Worm (Caenorhabditis elegans): ENCODE data around the gene Y46G5A.14.
A peak's percentile ranks its signal among the peaks of the same experiment; 100 is the strongest.

The Y46G5A.14 gene

DNA sequence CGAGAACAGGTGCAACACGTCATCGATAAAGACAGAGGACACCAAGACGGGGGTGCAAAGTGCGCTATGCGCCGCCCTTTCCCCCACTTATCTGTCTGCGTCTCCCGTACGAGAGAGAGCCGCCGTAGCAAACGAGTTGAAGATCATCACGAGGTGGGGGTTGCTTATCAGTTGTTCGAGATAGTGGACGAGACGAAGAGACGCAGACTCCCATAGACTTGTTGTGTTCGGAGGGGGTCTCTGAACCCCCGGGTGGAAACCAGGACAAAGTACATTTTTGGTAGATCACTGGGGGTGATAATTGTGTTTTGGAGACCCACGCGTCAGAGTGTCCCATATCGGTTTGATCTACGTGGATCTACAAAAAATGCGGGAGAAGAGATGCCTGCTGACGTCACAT, 24.3 kb downstream of the Y46G5A.14 start (continued):
- peak; percentile 56 for TF ChIP-seq F52B5.7 (tag; optimal IDR thresholded peaks at IDR 0.05)
- peak; percentile 89 for TF ChIP-seq ztf-26 (tag; optimal IDR thresholded peaks at IDR 0.05)
- TF ChIP-seq madf-8 (GFP tag; conservative IDR thresholded peaks at IDR 0.05), result no peak
- peak; percentile 91 for TF ChIP-seq atf-7 (tag; optimal IDR thresholded peaks at IDR 0.05)
- TF ChIP-seq nfyb-1 (GFP tag; IDR thresholded peaks at IDR 0.05), result peak; percentile 82
- no peak for TF ChIP-seq mes-4 (tag; optimal IDR thresholded peaks at IDR 0.05)
- no peak; the same call in 1 of the 2 replicates for TF ChIP-seq madf-6 (GFP tag; IDR thresholded peaks at IDR 0.05)
- TF ChIP-seq tbp1 (GFP tag; optimal IDR thresholded peaks at IDR 0.05), result peak; percentile 67
- peak; percentile 32 for TF ChIP-seq athp-1 (tag; optimal IDR thresholded peaks at IDR 0.05)
- 0 out of 2 replicates have a peak, but pooled peaks have one; percentile 24 for TF ChIP-seq Y56A3A.18 (GFP tag; IDR thresholded peaks at IDR 0.05)
- peak; percentile 87 for TF ChIP-seq egl-44 (GFP tag; IDR thresholded peaks at IDR 0.05)
- peak; percentile 76 for TF ChIP-seq C06A6.2 (GFP tag; conservative IDR thresholded peaks at IDR 0.05)
- peak; percentile 83 for TF ChIP-seq tlf-1 (GFP tag; optimal IDR thresholded peaks at IDR 0.05)
- peak; percentile 92 for TF ChIP-seq ets-4 (GFP tag; optimal IDR thresholded peaks at IDR 0.05)
- TF ChIP-seq dpff-1 (tag; optimal IDR thresholded peaks at IDR 0.05), result no peak
- no peak for TF ChIP-seq efl-1 (GFP tag; optimal IDR thresholded peaks at IDR 0.05)
- 0 out of 2 replicates have a peak, but pooled peaks have one; percentile 22 for TF ChIP-seq ceh-58 (GFP tag; IDR thresholded peaks at IDR 0.05)
- TF ChIP-seq chd-7 (tag; optimal IDR thresholded peaks at IDR 0.05), result peak; percentile 84
- peak; percentile 90 for TF ChIP-seq nhr-80 (tag; optimal IDR thresholded peaks at IDR 0.05)
- TF ChIP-seq ZK185.1 (tag; optimal IDR thresholded peaks at IDR 0.05; ENCODE audit: poor library complexity, severe bottlenecking), result no peak
- TF ChIP-seq madf-3 (GFP tag; IDR thresholded peaks at IDR 0.05), result 0 out of 2 replicates have a peak, but pooled peaks have one; percentile 5
- TF ChIP-seq gei-17 (GFP tag; optimal IDR thresholded peaks at IDR 0.05), result peak; percentile 65
- TF ChIP-seq dox-1 (GFP tag; IDR thresholded peaks at IDR 0.05), result peak; percentile 89

DNA sequence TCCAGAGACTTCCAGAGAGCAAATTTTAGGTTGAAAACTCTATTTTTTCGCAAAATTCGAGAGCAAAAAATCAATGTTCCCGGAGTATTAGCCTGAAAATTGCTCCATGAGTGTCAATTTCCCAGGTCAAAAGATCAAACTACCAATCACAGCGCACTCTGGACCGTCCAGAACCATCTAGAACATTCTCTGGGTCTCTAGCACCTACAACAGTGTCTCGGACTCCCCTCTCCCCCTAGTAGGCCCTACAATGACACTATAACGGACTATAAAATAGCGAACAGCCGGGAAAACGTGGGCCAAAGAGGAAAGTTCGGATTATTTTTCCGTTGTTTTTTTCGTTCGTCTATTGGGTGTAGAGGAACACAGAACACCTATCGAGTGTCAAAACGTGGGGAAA, 24.9 kb downstream of the Y46G5A.14 start:
- TF ChIP-seq nhr-27 (tag; optimal IDR thresholded peaks at IDR 0.05) (no peak), hsf-1 (GFP tag; IDR thresholded peaks at IDR 0.05) (peak; percentile 79)

DNA sequence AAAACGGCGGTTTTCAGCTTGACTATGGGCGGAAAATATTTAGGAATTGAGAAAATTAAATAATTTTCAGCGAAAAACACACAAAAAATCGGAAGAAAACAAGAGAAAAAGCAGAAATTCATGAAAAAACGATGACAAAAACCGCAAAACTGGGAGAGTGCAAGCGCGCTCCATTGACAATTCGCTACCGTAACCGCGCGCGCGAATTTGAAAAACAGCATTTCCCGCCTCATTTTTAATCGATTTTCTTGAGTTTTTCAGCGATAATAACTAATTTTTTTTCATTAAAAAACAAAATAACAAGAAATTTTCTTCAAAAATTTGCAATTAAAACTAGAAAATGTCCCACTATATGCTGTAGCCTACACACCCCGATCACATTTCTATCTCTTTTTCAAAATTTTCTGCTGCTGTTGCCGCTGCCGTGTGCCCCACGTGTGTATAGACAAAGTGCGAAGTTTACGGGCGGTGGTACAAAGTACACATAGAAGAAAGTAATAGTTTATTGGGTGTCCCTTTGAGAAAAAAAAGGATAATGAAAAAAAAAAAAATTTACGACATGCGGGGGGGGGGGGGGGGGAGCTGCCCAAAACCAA, 25.5 kb downstream of the Y46G5A.14 start:
- TF ChIP-seq snpc-3.4 (tag; optimal IDR thresholded peaks at IDR 0.05), result peak; percentile 75
- TF ChIP-seq hlh-12 (tag; optimal IDR thresholded peaks at IDR 0.05), result no peak
- no peak for TF ChIP-seq nfya-2 (GFP tag; IDR thresholded peaks at IDR 0.05)
- TF ChIP-seq hsf-1 (GFP tag; IDR thresholded peaks at IDR 0.05), result peak; percentile 79
- no peak for TF ChIP-seq nhr-80 (tag; optimal IDR thresholded peaks at IDR 0.05)
- no peak for TF ChIP-seq snpc-4 (GFP tag; optimal IDR thresholded peaks at IDR 0.05)
- TF ChIP-seq snpc-4 (tag; optimal IDR thresholded peaks at IDR 0.05), result peak in 2 of 4 experiments; percentile 32 to 47
- no peak for TF ChIP-seq B0261.1 (tag; optimal IDR thresholded peaks at IDR 0.05)
- peak; percentile 52 for TF ChIP-seq snpc-1.1 (tag; optimal IDR thresholded peaks at IDR 0.05; ENCODE audit: insufficient read depth)
- peak; percentile 26 to 68 (median 49) for TF ChIP-seq lin-35 (GFP tag; optimal IDR thresholded peaks at IDR 0.05)
- TF ChIP-seq ekl-4 (GFP tag; IDR thresholded peaks at IDR 0.05), result peak; percentile 77
- TF ChIP-seq efl-1 (GFP tag; optimal IDR thresholded peaks at IDR 0.05), result peak; percentile 98
- peak; percentile 66 for TF ChIP-seq him-1 (tag; optimal IDR thresholded peaks at IDR 0.05)
- TF ChIP-seq Y95B8A.8 (GFP tag; IDR thresholded peaks at IDR 0.05), result 0 out of 2 replicates have a peak, but pooled peaks have one; percentile 4
- TF ChIP-seq ztf-28 (GFP tag; IDR thresholded peaks at IDR 0.05), result peak; percentile 79; the same call in 1 of the 2 replicates
- TF ChIP-seq C06A6.2 (GFP tag; conservative IDR thresholded peaks at IDR 0.05), result no peak
- TF ChIP-seq nhr-179 (tag; optimal IDR thresholded peaks at IDR 0.05), result no peak
- peak; percentile 56 for TF ChIP-seq hrde-1 (tag; optimal IDR thresholded peaks at IDR 0.05; ENCODE audit: borderline replicate concordance)
- no peak for TF ChIP-seq atf-7 (tag; optimal IDR thresholded peaks at IDR 0.05)
- TF ChIP-seq rcor-1 (GFP tag; IDR thresholded peaks at IDR 0.05), result peak; percentile 81
- TF ChIP-seq zim-3 (tag; optimal IDR thresholded peaks at IDR 0.05), result no peak
- peak; percentile 49 for TF ChIP-seq F49E8.2 (tag; optimal IDR thresholded peaks at IDR 0.05; ENCODE audit: insufficient read depth)
- no peak for TF ChIP-seq die-1 (tag; optimal IDR thresholded peaks at IDR 0.05)
- TF ChIP-seq ceh-91 (GFP tag; IDR thresholded peaks at IDR 0.05), result peak; percentile 89
- TF ChIP-seq sea-2 (GFP tag; IDR thresholded peaks at IDR 0.05), result no peak
